Fruit fly (Drosophila melanogaster): Measurements from ENCODE around the gene timeout.
A peak's percentile ranks its signal among the peaks of the same experiment; 100 is the strongest.

timeout gene

DNA sequence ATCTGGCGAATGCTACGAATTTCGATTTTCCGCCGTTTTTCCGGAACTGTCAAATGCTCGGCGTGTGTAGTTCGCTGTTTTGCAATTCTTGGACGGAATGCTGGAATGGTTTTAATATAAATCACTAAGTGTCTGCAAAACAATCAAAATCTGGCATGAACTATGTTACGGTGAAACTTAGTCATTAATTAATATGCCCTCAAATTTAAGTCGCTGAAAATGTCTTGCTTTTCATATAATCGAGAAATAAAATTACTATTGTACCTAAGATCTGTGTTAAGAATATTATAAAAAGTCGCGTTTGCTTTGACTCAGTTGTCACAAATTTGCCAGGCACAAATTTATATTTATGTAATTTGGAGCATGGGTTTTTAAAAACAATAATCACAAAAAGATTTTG lies 102.8 kb downstream of the timeout start, which contains the start of gene CG8141:
CG8141 (plus strand) TSS at position 301 of the 400 bp plus-strand sequence.
- TF ChIP-seq fru (GFP tag; optimal IDR thresholded peaks at IDR 0.05), result no peak
- no peak for TF ChIP-seq Dif (GFP tag; optimal IDR thresholded peaks at IDR 0.05; ENCODE audit: partially characterized antibody)

DNA sequence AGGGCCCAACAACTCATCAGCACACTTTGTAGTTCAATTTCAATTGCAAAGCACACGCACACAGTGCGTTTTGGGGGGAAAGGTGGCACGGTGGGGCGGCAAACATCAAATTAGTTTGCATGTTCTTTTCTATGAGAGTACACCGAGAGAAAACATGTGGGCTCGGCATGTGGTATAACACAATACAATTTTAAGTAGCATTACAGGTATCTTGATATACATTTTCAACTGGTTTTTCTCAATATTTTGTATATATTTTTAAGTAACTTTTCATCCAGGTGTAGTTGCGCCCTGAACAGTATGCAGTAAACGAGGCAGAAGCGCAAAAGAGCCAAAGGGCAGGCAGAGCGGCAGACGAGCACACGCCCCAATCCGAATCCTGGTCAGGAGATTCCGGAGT lies 112.0 kb downstream of the timeout start:
- no peak for TF ChIP-seq tai (GFP tag; optimal IDR thresholded peaks at IDR 0.05)
- TF ChIP-seq sage (GFP tag; optimal IDR thresholded peaks at IDR 0.05), result no peak
- TF ChIP-seq fru (GFP tag; optimal IDR thresholded peaks at IDR 0.05), result no peak
- TF ChIP-seq Hr78 (GFP tag; optimal IDR thresholded peaks at IDR 0.05), result no peak
- no peak for TF ChIP-seq Abd-B (GFP tag; optimal IDR thresholded peaks at IDR 0.05)
- TF ChIP-seq Jra (GFP tag; optimal IDR thresholded peaks at IDR 0.05), result no peak
- no peak for TF ChIP-seq dl (GFP tag; optimal IDR thresholded peaks at IDR 0.05; ENCODE audit: insufficient read depth in 1 of 2, partially characterized antibody in 2 of 2)
- no peak for TF ChIP-seq brk (GFP tag; optimal IDR thresholded peaks at IDR 0.05)
- TF ChIP-seq N (GFP tag; optimal IDR thresholded peaks at IDR 0.05), result no peak
- TF ChIP-seq Mio (GFP tag; optimal IDR thresholded peaks at IDR 0.05), result no peak
- TF ChIP-seq Sp1 (GFP tag; optimal IDR thresholded peaks at IDR 0.05), result no peak
- no peak for TF ChIP-seq usp (GFP tag; optimal IDR thresholded peaks at IDR 0.05)
- no peak for TF ChIP-seq Vsx2 (GFP tag; optimal IDR thresholded peaks at IDR 0.05; ENCODE audit: partially characterized antibody)

DNA sequence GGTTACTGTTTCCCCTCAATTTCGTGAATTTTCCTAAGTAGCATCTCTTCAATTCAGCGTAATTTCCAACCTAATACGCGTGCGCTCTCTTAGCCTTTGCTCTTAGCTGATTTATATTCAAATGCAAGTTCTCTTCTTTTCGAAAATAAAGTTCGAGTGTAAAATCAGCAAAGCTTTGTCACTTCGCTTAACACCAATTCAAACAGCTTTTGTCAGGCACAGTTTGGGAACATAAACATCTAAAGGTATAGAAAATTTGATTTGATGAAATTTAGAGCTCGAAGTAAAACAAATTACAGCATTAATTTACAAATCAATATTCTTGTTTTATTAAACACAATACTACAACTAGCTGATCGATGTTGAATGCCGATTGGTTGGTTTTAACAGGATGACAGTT lies 120.0 kb downstream of the timeout start:
- TF ChIP-seq Hr78 (GFP tag; optimal IDR thresholded peaks at IDR 0.05) (no peak), Hnf4 (GFP tag; optimal IDR thresholded peaks at IDR 0.05) (no peak), Myc (optimal IDR thresholded peaks at IDR 0.05) (no peak), dmrt93B (GFP tag; optimal IDR thresholded peaks at IDR 0.05) (no peak), Vsx2 (GFP tag; optimal IDR thresholded peaks at IDR 0.05; ENCODE audit: partially characterized antibody) (peak; percentile 59), dl (GFP tag; optimal IDR thresholded peaks at IDR 0.05; ENCODE audit: insufficient read depth in 1 of 2, partially characterized antibody in 2 of 2) (peak in 1 of 2 experiments; percentile 65), sv (GFP tag; optimal IDR thresholded peaks at IDR 0.05) (no peak), foxo (GFP tag; optimal IDR thresholded peaks at IDR 0.05) (no peak), Dfd (GFP tag; optimal IDR thresholded peaks at IDR 0.05) (no peak), Dif (GFP tag; optimal IDR thresholded peaks at IDR 0.05; ENCODE audit: partially characterized antibody) (peak; percentile 92), Abd-B (GFP tag; optimal IDR thresholded peaks at IDR 0.05) (no peak), Hr83 (GFP tag; optimal IDR thresholded peaks at IDR 0.05; ENCODE audit: poor library complexity, severe bottlenecking) (no peak), N (GFP tag; optimal IDR thresholded peaks at IDR 0.05) (no peak), sage (GFP tag; optimal IDR thresholded peaks at IDR 0.05) (no peak), fru (GFP tag; optimal IDR thresholded peaks at IDR 0.05) (no peak)

Measured in whole organism, wandering third instar larva.